Fruit fly (Drosophila melanogaster) S2 (cell line): ENCODE results near the gene CG10435.

Source experiments
- CG8478 ChIP-seq: fragments of >200 bp; optimal IDR thresholded peaks from 2 replicates; lab custom pipeline; 2018
- CTCF ChIP-seq, 2 experiments: fragments of >200 bp; optimal IDR thresholded peaks; 2 replicates each; lab custom pipeline; 2018

CG10435 gene

DNA sequence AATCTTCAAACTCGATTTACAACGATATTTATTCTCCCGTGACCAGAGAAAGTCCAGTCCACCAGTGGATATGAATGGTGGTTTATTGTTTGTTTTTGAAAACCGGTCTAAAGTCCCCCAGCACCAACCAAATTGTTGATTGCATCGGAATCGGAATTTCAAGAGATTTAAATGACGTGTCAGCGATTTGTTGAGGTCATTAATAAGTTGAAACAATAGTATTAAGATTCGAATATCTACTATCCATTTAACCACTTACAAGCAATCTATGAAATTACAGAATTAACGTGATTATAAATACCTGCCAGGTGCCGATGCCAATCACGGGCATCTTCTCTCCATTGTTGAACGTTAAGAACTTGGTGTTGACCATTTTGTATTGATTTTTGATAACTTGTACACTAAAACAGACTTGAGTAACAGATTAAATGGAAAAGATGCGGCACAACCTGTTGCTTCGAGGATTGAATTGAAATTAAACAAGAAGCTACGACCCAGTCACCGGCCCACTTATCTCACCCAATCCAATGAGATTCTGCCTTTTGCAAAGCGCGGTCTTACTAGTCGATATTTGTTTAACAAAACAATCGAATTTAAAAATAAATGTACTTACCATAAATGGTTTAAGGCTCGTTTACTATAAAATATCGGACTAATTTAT, 5.3 kb downstream of the CG10435 start, which contains the start of gene CG2767:
CG2767 (minus strand) TSS at position 516 of the 661 bp plus-strand sequence.
- TF ChIP-seq CTCF (optimal IDR thresholded peaks at IDR 0.05; lab: Kevin White, UChicago) (no peak), CG8478 (no peak)

DNA sequence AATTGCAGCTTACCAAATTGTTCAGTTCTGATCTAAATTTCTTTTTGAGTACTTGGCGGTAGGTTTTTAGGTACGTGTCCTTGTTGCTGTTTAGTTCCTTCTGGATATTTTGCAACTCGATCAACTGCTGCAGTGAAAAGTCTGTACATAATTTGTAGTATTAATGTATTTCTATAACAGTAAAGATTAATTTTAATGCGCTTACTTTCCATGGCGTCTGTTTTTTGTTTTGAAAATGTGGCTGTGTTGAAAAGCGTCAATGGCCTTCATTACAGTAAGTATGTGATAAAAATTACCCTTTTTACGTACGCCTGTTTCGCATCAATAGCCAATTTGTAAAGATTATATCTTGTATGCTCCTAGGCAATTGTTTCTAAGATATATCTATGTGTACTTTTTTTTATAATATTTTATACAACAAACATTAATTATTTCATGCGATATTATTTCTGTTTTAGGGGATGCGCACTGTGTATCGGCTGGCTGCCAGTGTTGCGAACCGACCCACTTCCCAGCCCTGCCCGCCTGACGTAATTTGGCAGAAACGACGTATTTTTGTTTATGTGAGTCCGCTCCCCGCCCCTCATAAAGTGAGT, 11.8 kb downstream of the CG10435 start, which contains the start of the genes Kmn2 and CG2698:
Kmn2 (minus strand) TSS at position 236 of the 596 bp plus-strand sequence.
CG2698 (plus strand) TSS at position 489 of the 596 bp plus-strand sequence.
- TF ChIP-seq CTCF (optimal IDR thresholded peaks at IDR 0.05; lab: Kevin White, UChicago) = no peak
- no peak for TF ChIP-seq CG8478

DNA sequence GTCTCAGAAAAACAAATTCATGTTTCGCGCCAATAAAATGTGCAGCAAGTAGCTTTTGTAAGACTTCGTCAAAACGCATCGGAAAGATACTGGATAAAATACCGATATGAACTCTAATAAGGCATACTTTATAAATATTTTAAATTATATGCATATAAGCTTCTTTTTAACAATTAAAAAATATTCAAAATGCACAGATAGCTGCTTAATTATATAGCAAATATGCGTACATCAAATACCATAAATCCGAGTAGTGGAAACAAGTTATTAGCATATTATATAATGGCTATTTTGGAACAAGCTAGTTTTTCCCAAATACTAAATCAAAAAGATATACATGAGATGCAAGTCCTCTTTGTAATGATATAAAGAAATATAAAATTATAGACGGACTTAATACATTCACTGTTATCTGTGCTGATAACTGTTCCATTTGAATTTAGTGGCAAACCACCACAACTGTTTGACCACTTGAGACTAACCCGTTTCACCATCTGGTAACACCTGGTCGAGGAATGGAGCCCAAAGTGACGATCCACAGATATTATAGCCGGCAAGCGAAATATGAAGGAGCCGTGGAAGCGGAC, 13.4 kb downstream of the CG10435 start, which contains the start of gene PIG-H:
PIG-H (plus strand) TSS at position 303 of the 587 bp plus-strand sequence.
- TF ChIP-seq CTCF (optimal IDR thresholded peaks at IDR 0.05; lab: Kevin White, UChicago) (no peak), CG8478 (no peak)

- TF ChIP-seq CG8478 = no peak
- TF ChIP-seq CTCF (optimal IDR thresholded peaks at IDR 0.05; lab: Kevin White, UChicago) = no peak
Measured at dm6 chr3R:7998778-7999177, 14.2 kb downstream of the CG10435 start.

dm6 chr3R:7995722-7996121, 17.3 kb downstream of the CG10435 start, which contains the start of gene Elovl7:
Elovl7 (minus strand) TSS chr3R:7995852.
- TF ChIP-seq CG8478 (no peak), CTCF (optimal IDR thresholded peaks at IDR 0.05; lab: Kevin White, UChicago) (no peak)

dm6 chr3R:7994629-7995028, 18.4 kb downstream of the CG10435 start:
- no peak for TF ChIP-seq CTCF (optimal IDR thresholded peaks at IDR 0.05; lab: Kevin White, UChicago)
- no peak for TF ChIP-seq CG8478

DNA sequence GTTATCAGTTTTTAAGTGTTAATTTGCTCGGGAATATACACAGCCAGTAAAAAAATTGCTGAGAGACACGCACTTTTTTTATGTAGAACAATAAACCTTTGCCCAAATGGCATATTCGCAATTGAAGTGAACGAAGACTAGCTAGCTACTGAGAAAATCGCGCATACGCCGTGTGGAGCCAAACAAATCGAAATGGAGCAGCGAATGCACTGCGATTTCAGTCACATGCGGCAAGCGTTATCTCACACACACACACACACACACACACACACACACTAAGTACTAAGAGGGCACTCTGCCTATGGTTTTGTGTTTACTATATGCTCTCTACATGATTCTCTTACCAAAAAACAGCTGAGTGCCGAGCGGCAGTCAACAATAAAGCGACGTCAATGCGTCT, 19.5 kb downstream of the CG10435 start:
- no peak for TF ChIP-seq CG8478
- TF ChIP-seq CTCF (optimal IDR thresholded peaks at IDR 0.05; lab: Kevin White, UChicago) = no peak

dm6 chr3R:7992100-7992499, 20.9 kb downstream of the CG10435 start:
- TF ChIP-seq CTCF (optimal IDR thresholded peaks at IDR 0.05; lab: Kevin White, UChicago) (no peak), CG8478 (no peak)

- TF ChIP-seq CG8478 = no peak
- TF ChIP-seq CTCF (optimal IDR thresholded peaks at IDR 0.05; lab: Kevin White, UChicago) = no peak
Measured at dm6 chr3R:7991446-7991845, 21.6 kb downstream of the CG10435 start.

DNA sequence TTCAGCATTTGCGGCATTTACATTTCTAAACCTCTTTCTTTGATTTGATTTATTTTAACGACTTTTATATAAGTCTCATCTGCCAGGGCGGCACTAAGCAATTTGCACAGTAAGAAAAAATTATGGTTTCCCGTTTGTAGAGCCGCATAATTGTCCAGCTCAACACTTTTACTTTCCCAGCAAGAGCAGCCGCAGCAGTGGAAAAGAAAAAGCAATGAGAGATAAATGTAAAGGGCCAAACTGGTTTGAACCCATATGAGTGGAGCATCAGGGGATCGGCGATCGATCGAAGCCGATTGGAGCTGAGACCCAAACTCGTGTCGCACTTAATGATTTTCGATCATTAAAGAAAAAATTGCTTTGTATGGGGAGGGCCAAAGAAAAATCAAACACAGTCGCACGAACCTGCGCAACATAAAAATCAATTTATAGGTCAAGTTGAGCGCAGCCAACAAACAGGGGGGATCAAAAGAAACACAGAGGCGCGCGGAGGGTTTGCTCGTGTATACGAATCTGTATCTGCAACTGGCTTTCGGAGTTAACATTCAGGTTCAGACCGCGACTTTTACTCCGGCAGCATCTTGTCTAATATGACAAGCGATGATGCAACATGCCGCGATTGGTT, 22.1 kb downstream of the CG10435 start:
- no peak for TF ChIP-seq CG8478
- TF ChIP-seq CTCF (optimal IDR thresholded peaks at IDR 0.05; lab: Kevin White, UChicago) = no peak

DNA sequence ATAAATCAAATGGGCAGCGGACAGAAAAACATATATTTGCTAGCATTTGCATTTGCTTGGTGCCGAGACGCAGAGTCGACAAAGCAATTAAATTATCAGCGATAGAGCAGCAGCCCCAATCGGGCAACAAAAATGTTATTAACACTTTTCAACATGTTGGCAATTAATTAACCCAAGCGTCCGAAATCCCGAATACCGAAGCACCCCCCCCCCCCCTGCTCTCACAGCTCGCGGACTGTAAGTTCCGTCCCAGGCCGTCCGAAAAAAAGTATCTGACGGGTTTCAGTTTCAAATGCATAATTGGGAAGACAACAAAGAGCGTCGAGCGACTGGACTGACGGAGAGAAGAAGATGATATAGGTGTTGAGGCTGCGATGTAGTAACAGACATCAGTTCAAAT, 22.7 kb downstream of the CG10435 start:
- TF ChIP-seq CTCF (optimal IDR thresholded peaks at IDR 0.05; lab: Kevin White, UChicago) = no peak
- no peak for TF ChIP-seq CG8478

DNA sequence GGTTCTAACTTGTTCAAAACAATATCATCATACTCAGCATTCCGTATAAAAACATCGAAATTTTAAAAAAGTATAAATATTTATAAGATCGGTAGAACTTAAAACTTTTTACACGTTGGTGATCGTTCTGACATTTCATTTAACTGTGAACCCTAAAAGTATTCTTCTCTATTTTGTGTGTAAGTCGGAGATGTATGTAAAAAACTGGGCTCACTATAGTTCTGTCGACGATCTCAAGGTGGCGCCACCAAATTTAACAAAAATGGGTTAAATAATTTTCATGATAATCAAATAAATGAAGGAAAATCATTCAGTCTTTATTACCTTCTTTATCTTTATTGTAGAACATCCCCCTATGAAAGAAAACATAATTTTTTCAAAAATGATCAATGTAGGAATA, 31.6 kb downstream of the CG10435 start:
- TF ChIP-seq CG8478 = no peak
- peak; percentile 80 to 92 for TF ChIP-seq CTCF (optimal IDR thresholded peaks at IDR 0.05; lab: Kevin White, UChicago)

DNA sequence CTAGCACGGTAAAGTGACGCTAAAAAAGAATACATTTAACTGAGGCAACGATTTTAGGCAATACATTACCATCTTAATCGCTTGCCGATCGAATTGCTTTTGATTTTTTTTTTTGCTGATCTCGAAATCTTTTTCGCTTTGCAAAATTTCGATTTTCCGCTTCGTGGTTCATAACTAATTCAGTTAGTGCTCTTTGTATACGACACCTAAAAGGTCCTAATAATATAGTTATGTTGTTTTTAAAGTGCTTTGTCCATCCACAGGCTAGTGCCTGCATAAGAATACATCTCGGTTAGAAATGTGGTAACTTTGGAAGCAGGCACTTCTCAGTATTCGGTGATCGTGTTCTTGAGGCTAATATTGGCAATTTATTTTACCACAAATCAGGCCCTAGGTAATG, 32.8 kb downstream of the CG10435 start, which contains the start of gene Sfp84E:
Sfp84E (minus strand) TSS at position 101 of the 400 bp plus-strand sequence.
- TF ChIP-seq CTCF (optimal IDR thresholded peaks at IDR 0.05; lab: Kevin White, UChicago) (no peak), CG8478 (no peak)

dm6 chr3R:7978379-7979009, 34.5 kb downstream of the CG10435 start, which contains the start of the genes CD98hc and Os-C:
CD98hc (minus strand) TSS chr3R:7978428.
Os-C (plus strand) TSS chr3R:7978959.
- TF ChIP-seq CG8478 = no peak
- no peak for TF ChIP-seq CTCF (optimal IDR thresholded peaks at IDR 0.05; lab: Kevin White, UChicago)
